Fruit fly (Drosophila melanogaster) S2 (cell line): ENCODE data around the gene Hn.

Experiments
- CG8478 ChIP-seq: fragments of >200 bp; optimal IDR thresholded peaks from 2 replicates; lab custom pipeline; 2018
- CTCF ChIP-seq, 2 experiments: fragments of >200 bp; optimal IDR thresholded peaks; 2 replicates each; lab custom pipeline; 2018

DNA sequence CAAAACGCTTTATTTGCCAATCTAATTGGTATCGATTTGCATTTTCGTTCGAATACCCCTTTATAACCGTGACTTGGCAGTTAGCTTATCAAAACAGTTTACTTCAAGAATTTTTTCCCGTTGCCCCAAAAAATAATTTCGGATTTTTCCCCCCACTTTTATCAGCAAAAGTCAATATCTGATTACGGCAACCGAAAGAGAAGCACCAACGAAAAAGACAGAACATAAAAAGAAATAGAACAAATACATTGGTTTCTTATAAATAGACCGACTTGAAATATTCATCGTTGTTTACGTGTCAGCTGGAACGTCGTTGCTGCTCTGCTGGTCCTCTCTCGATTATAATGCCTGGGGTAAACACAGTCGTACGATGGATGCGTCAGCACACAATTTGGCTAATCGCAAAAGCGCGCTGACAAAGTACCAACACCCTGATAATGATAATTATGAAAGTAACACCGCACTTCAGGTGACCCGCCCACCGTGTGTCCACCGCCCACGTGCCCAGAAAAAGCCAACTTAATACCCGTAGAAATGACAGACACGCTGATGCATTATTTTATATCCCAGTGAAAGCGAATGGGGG, 41.1 kb downstream of the Hn start:
- no peak for TF ChIP-seq CG8478
- TF ChIP-seq CTCF (optimal IDR thresholded peaks at IDR 0.05; lab: Kevin White, UChicago), result no peak
